Fruit fly (Drosophila melanogaster): Measurements from ENCODE around the gene Cpr62Bb.

Cpr62Bb gene

dm6 chr3L:1856467-1857350 lies 21.7 kb upstream of the Cpr62Bb start, which contains the start of gene CG12024 (continued):
- TF ChIP-seq shn (GFP tag; optimal IDR thresholded peaks at IDR 0.05) (peak; percentile 78), TFAM (GFP tag; optimal IDR thresholded peaks at IDR 0.05) (no peak), Nf-YB (GFP tag; optimal IDR thresholded peaks at IDR 0.05) (peak; percentile 53), slp2 (GFP tag; optimal IDR thresholded peaks at IDR 0.05) (peak; percentile 62), unpg (GFP tag; optimal IDR thresholded peaks at IDR 0.05) (peak; percentile 62), CG7839 (tag; optimal IDR thresholded peaks at IDR 0.05) (peak; percentile 74), Doc2 (GFP tag; IDR thresholded peaks at IDR 0.05) (no peak), CG11560 (tag; IDR thresholded peaks at IDR 0.05) (peak; percentile 39; the same call in 1 of the 3 replicates), bowl (GFP tag; IDR thresholded peaks at IDR 0.05) (no peak), vvl (GFP tag; IDR thresholded peaks at IDR 0.05) (no peak; the same call in 1 of the 2 replicates), gem (tag; optimal IDR thresholded peaks at IDR 0.05) (peak; percentile 80), CG4854 (GFP tag; optimal IDR thresholded peaks at IDR 0.05) (peak; percentile 70), chm (GFP tag; IDR thresholded peaks at IDR 0.05) (0 out of 2 replicates have a peak, but pooled peaks have one; percentile 23), Lpt (GFP tag; optimal IDR thresholded peaks at IDR 0.05) (no peak), fu2 (GFP tag; optimal IDR thresholded peaks at IDR 0.05) (peak; percentile 78), CG8290 (GFP tag; optimal IDR thresholded peaks at IDR 0.05) (peak; percentile 42), CG8290 (tag; optimal IDR thresholded peaks at IDR 0.05) (peak in 1 of 2 experiments; percentile 86), ssp (GFP tag; IDR thresholded peaks at IDR 0.05) (peak; percentile 98), wdn (GFP tag; IDR thresholded peaks at IDR 0.05) (0 out of 2 replicates have a peak, but pooled peaks have one; percentile 33), trem (tag; optimal IDR thresholded peaks at IDR 0.05) (peak; percentile 86), onecut (GFP tag; IDR thresholded peaks at IDR 0.05) (peak; percentile 53), Hey (tag; optimal IDR thresholded peaks at IDR 0.05) (peak; percentile 80), CG17829 (tag; optimal IDR thresholded peaks at IDR 0.05) (peak; percentile 82), CG31441 (GFP tag; IDR thresholded peaks at IDR 0.05) (peak; percentile 70), HLH54F (GFP tag; optimal IDR thresholded peaks at IDR 0.05) (peak; percentile 89), NC2α (GFP tag; optimal IDR thresholded peaks at IDR 0.05) (peak; percentile 33), Atf3 (GFP tag; optimal IDR thresholded peaks at IDR 0.05) (peak; percentile 72), CrebB (tag; optimal IDR thresholded peaks at IDR 0.05) (peak; percentile 35), CG8924 (tag; optimal IDR thresholded peaks at IDR 0.05) (peak; percentile 72), CG10366 (GFP tag; IDR thresholded peaks at IDR 0.05) (peak; percentile 67), CG15514 (GFP tag; optimal IDR thresholded peaks at IDR 0.05) (peak; percentile 87), Sox102F (GFP tag; optimal IDR thresholded peaks at IDR 0.05) (peak; percentile 68), CG17802 (tag; optimal IDR thresholded peaks at IDR 0.05) (peak; percentile 92), B-H2 (GFP tag; optimal IDR thresholded peaks at IDR 0.05) (peak; percentile 79), Bteb2 (GFP tag; optimal IDR thresholded peaks at IDR 0.05) (peak; percentile 65), ac (GFP tag; optimal IDR thresholded peaks at IDR 0.05) (no peak), ase (GFP tag; IDR thresholded peaks at IDR 0.05) (0 out of 3 replicates have a peak, but pooled peaks have one; percentile 14), esg (GFP tag; conservative IDR thresholded peaks at IDR 0.05) (peak; percentile 24; the same call in 1 of the 2 replicates), CG18262 (tag; optimal IDR thresholded peaks at IDR 0.05) (peak; percentile 63), pb (GFP tag; optimal IDR thresholded peaks at IDR 0.05) (no peak), Sry-δ (GFP tag; optimal IDR thresholded peaks at IDR 0.05) (peak; percentile 71), disco-r (GFP tag; optimal IDR thresholded peaks at IDR 0.05) (peak; percentile 85), Elba2 (GFP tag; optimal IDR thresholded peaks at IDR 0.05) (peak; percentile 95), pnt (GFP tag; optimal IDR thresholded peaks at IDR 0.05) (peak; percentile 66), CG6254 (GFP tag; optimal IDR thresholded peaks at IDR 0.05) (peak; percentile 97), tgo (GFP tag; IDR thresholded peaks at IDR 0.05) (peak; percentile 56; the same call in 2 of the 3 replicates), CG15696 (tag; optimal IDR thresholded peaks at IDR 0.05) (peak; percentile 70), CG12155 (GFP tag; optimal IDR thresholded peaks at IDR 0.05) (peak; percentile 76), Hr78 (GFP tag; optimal IDR thresholded peaks at IDR 0.05) (no peak)
